Worm (Caenorhabditis elegans): Measurements from ENCODE around the gene syf-2.

- TF ChIP-seq ces-1 (GFP tag; optimal IDR thresholded peaks at IDR 0.05), result no peak
- no peak for TF ChIP-seq skn-1 (tag; optimal IDR thresholded peaks at IDR 0.05)
- no peak for TF ChIP-seq ztf-11 (tag; optimal IDR thresholded peaks at IDR 0.05)
- TF ChIP-seq lir-3 (tag; optimal IDR thresholded peaks at IDR 0.05), result no peak
- peak; percentile 12 for TF ChIP-seq dve-1 (tag; optimal IDR thresholded peaks at IDR 0.05; ENCODE audit: insufficient read depth)
- no peak for TF ChIP-seq spr-1 (tag; optimal IDR thresholded peaks at IDR 0.05)
- TF ChIP-seq lin-13 (GFP tag; optimal IDR thresholded peaks at IDR 0.05), result no peak
- peak; percentile 2 for TF ChIP-seq dpl-1 (GFP tag; optimal IDR thresholded peaks at IDR 0.05)
- TF ChIP-seq unc-39 (tag; optimal IDR thresholded peaks at IDR 0.05), result no peak
- no peak for TF ChIP-seq aha-1 (tag)
- TF ChIP-seq zip-2 (tag; optimal IDR thresholded peaks at IDR 0.05), result no peak
These were observed 5.0 kb upstream of the syf-2 start for ce11 chrIII:7166664-7167567.

Data from whole organism, L4 larva.